Worm (Caenorhabditis elegans): Measurements from ENCODE around the gene C04B4.5.
A peak's percentile ranks its signal among the peaks of the same experiment; 100 is the strongest.

C04B4.5 gene

DNA sequence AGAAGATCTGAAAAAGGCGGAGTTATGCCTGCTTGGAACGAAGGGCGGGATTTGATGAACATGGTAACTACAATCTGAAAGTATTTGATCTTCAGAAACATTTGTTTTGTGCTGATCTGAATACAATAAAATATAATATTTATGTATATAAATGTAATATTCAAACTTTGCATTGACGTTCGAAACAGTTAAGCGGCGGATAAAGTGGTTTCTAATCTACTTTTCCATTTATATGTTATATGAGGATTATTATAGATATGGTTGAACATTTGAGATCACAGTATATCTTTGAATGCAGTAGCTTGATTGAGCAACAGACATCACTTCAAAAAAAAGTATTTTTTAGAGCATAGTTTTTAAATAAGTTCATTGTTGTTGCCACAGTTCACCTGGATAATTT is 14.3 kb downstream of the C04B4.5 start, which contains the start of gene H19J13.2:
H19J13.2 (minus strand) TSS at position 101 of the 400 bp plus-strand sequence.
- TF ChIP-seq eor-1 (tag; optimal IDR thresholded peaks at IDR 0.05), result no peak
- no peak for TF ChIP-seq nhr-237 (tag; optimal IDR thresholded peaks at IDR 0.05)
- no peak for TF ChIP-seq sea-2 (GFP tag; optimal IDR thresholded peaks at IDR 0.05)
- no peak for TF ChIP-seq daf-12 (tag; optimal IDR thresholded peaks at IDR 0.05)
- TF ChIP-seq elt-3 (tag; optimal IDR thresholded peaks at IDR 0.05), result no peak
- TF ChIP-seq mdl-1 (tag; optimal IDR thresholded peaks at IDR 0.05), result no peak
- TF ChIP-seq mml-1 (tag; optimal IDR thresholded peaks at IDR 0.05), result no peak

DNA sequence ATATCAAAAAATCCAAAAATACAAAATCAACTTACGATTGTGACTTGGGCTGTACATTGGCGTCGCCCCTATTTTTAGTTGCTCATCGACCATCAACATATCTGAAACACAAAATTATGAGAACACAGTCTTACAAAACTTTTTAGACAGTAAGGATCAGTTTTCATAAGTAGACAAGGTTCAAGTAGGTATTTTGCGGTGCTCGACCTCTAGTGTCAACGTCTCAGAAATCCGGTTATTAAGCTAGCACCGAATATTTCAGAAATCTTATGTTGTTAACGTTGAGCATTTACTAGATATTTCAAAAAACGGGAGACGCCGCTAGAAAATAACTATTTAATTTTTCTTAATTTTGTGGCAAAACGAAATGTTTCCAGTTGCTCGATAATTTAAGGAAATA is 17.3 kb downstream of the C04B4.5 start, which contains the start of gene otpl-8:
otpl-8 (minus strand) TSS at position 101 of the 400 bp plus-strand sequence.
- TF ChIP-seq mml-1 (tag; optimal IDR thresholded peaks at IDR 0.05), result no peak

DNA sequence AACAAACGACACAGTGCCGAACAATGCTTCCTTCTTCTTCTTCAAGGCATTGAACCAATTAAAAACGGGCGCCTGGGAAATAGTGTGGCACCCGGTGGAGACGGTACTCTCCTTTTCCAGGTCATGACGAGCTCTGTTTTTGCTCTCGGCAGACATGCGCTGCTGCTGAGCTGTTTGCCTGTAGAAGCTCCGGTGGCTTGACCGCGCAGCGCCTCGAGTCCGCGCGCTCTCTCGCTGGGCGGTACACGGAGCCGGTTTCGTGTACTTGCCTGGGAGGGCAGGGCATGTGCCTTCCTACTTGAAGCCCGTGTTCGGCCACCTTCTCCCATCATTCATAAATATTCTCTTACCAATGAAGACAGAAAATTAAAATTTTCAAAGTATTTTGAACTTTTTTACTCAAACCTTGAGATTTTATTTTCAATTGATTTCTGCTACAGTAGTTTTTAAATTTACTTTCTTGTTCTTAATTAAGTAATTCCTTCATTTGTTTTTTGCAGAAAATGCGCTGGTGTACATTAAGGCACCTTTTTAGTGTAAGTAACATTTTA is 27.7 kb downstream of the C04B4.5 start, which contains the start of gene E01G6.1:
E01G6.1 (plus strand) TSS at position 501 of the 551 bp plus-strand sequence.
- no peak for TF ChIP-seq zag-1 (tag; optimal IDR thresholded peaks at IDR 0.05)
- TF ChIP-seq fkh-10 (GFP tag; optimal IDR thresholded peaks at IDR 0.05), result no peak
- TF ChIP-seq ztf-11 (tag; optimal IDR thresholded peaks at IDR 0.05), result no peak

DNA sequence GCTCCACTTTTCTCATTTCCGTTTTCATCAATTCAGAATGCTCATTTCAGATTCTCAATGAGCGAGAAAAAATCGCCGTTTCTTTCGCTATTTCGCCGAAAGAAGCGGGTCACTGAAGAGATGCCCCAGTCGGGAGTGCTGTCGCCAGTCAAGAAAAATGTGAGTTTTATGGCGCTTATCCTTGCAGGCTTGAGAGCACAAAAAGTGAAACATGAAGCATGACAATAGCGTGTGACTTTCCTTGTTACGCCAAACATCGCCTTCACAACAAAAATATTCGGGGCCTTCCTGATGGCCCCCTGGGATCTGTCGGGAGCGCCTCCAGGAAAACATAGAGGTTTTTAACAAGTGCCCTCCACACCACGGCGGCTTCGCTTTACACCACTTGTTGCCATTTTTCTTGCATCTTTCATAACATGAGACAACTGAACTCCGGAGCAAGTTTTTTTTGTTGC is 31.5 kb downstream of the C04B4.5 start, which contains the start of gene E01G6.2:
E01G6.2 (plus strand) TSS at position 51 of the 455 bp plus-strand sequence.
- peak; percentile 57 for TF ChIP-seq lin-39 (tag; optimal IDR thresholded peaks at IDR 0.05)
- no peak for TF ChIP-seq tbx-2 (tag; optimal IDR thresholded peaks at IDR 0.05)
- TF ChIP-seq snpc-4 (tag; optimal IDR thresholded peaks at IDR 0.05), result no peak
- no peak for TF ChIP-seq ztf-4 (tag; optimal IDR thresholded peaks at IDR 0.05)
- no peak for TF ChIP-seq hmg-11 (tag; optimal IDR thresholded peaks at IDR 0.05)
- TF ChIP-seq sea-2 (GFP tag; optimal IDR thresholded peaks at IDR 0.05), result no peak
- no peak for TF ChIP-seq nhr-23 (tag; optimal IDR thresholded peaks at IDR 0.05)

DNA sequence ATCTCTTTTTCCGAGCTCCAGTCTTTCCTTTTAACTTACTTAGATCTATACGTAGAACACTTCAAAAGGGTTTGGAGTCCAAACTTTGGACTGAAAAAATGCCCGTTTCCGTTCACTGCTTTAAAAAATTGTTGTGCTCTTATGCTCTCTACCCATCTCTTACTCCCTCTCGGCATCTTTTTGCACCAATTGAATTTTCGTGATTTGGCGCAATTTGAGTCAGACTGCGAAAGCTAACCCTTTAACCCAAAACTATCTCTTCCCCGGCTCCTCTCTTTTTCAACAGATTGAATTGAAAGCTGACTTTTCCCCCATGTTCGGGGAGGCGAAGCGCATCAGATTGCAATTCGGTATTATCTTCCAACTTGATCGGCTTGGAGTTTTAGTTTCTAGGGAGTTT is 36.0 kb downstream of the C04B4.5 start:
- TF ChIP-seq nhr-67 (tag; optimal IDR thresholded peaks at IDR 0.05) (no peak), lin-39 (tag; optimal IDR thresholded peaks at IDR 0.05) (no peak), jun-1 (tag; optimal IDR thresholded peaks at IDR 0.05) (no peak), ceh-9 (tag; optimal IDR thresholded peaks at IDR 0.05) (no peak), nfya-1 (tag; optimal IDR thresholded peaks at IDR 0.05; ENCODE audit: insufficient read depth) (no peak), fkh-10 (GFP tag; optimal IDR thresholded peaks at IDR 0.05) (no peak), nhr-237 (tag; optimal IDR thresholded peaks at IDR 0.05) (no peak), R02D3.7 (tag; optimal IDR thresholded peaks at IDR 0.05) (no peak), pqm-1 (tag; optimal IDR thresholded peaks at IDR 0.05) (no peak), sea-2 (GFP tag; optimal IDR thresholded peaks at IDR 0.05) (no peak), snpc-4 (tag; optimal IDR thresholded peaks at IDR 0.05) (no peak), nhr-12 (tag; optimal IDR thresholded peaks at IDR 0.05) (no peak), nhr-43 (tag; optimal IDR thresholded peaks at IDR 0.05; ENCODE audit: poor library complexity, severe bottlenecking) (no peak), tbx-2 (tag; optimal IDR thresholded peaks at IDR 0.05) (no peak)

DNA sequence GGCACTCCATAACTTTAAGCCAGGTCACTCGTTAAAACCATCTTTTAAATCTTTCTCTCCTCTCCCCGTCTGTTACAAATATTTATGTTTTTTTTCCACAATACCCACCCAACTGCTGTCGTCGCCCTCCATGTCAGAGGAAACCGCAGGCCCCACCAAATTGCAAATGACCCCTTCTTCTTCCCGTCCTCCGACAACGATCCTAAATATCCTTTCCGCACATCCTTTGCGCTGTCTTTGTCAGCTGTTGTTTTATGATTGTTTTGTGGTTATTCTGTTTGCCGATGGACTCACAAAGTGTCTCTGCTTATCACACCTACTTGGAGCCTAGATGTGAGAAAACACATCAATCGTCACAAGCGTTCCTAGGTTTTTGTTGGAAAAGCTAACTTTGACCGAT is 40.0 kb downstream of the C04B4.5 start:
- TF ChIP-seq jun-1 (tag; optimal IDR thresholded peaks at IDR 0.05), result no peak
- TF ChIP-seq eor-1 (tag; optimal IDR thresholded peaks at IDR 0.05), result no peak
- no peak for TF ChIP-seq sea-2 (GFP tag; optimal IDR thresholded peaks at IDR 0.05)
- no peak for TF ChIP-seq nhr-12 (tag; optimal IDR thresholded peaks at IDR 0.05)
- TF ChIP-seq ceh-16 (tag; optimal IDR thresholded peaks at IDR 0.05), result no peak
- TF ChIP-seq nhr-77 (tag; optimal IDR thresholded peaks at IDR 0.05), result no peak
- no peak for TF ChIP-seq nhr-25 (tag; optimal IDR thresholded peaks at IDR 0.05)
- no peak for TF ChIP-seq ama-1 (optimal IDR thresholded peaks at IDR 0.05)
- TF ChIP-seq egl-5 (tag; optimal IDR thresholded peaks at IDR 0.05), result no peak
- TF ChIP-seq lin-15B (tag; optimal IDR thresholded peaks at IDR 0.05), result no peak
- no peak for TF ChIP-seq fkh-10 (GFP tag; optimal IDR thresholded peaks at IDR 0.05)
- no peak for TF ChIP-seq elt-3 (tag; optimal IDR thresholded peaks at IDR 0.05)
